Worm (Caenorhabditis elegans) whole organism, early embryonic: Measurements from ENCODE around the gene F55G11.1.

Experiments
- F13C5.2 ChIP-seq: sonication (generic microtip); optimal IDR thresholded peaks from 2 replicates; lab custom pipeline; 2017; ENCODE audit warnings: mild to moderate bottlenecking, missing genetic modification characterization, inconsistent platforms, missing compliant biosample characterization
- aly-1 ChIP-seq: sonication (generic microtip); optimal IDR thresholded peaks from 2 replicates; lab custom pipeline; 2016; ENCODE audit warnings: missing genetic modification characterization, missing compliant biosample characterization
- ama-1 ChIP-seq: fragments of 150-350 bp; optimal IDR thresholded peaks from 2 replicates; lab custom pipeline; 2014
- ceh-36 ChIP-seq: sonication (generic microtip); optimal IDR thresholded peaks from 2 replicates; lab custom pipeline; 2016; ENCODE audit warnings: missing genetic modification characterization, inconsistent platforms, missing compliant biosample characterization
- ets-7 ChIP-seq: sonication (generic microtip); optimal IDR thresholded peaks from 2 replicates; lab custom pipeline; 2016; ENCODE audit warnings: missing genotype, missing genetic modification characterization, missing compliant biosample characterization
- flt-1 ChIP-seq: fragments of 200-800 bp; sonication (Bioruptor generic); IDR thresholded peaks from 2 replicates; pipeline ENCODE4 v1.3.6; 2022; ENCODE audit warnings: missing genetic modification characterization, missing compliant biosample characterization
- hmbx-1 ChIP-seq: sonication (generic microtip); optimal IDR thresholded peaks from 2 replicates; lab custom pipeline; 2016; ENCODE audit warnings: mild to moderate bottlenecking, missing genetic modification characterization, missing compliant biosample characterization
- hnd-1 ChIP-seq: sonication (generic microtip); optimal IDR thresholded peaks from 2 replicates; lab custom pipeline; 2016; ENCODE audit warnings: missing genetic modification characterization, missing compliant biosample characterization
- pes-1 ChIP-seq: fragments of 200-800 bp; sonication (Bioruptor generic); IDR thresholded peaks from 2 replicates; pipeline ENCODE4 v1.3.6; 2022; ENCODE audit warnings: missing genetic modification reagents, missing genetic modification characterization, missing compliant biosample characterization
- scrt-1 ChIP-seq: fragments of 200-800 bp; sonication (Bioruptor generic); IDR thresholded peaks from 2 replicates; pipeline ENCODE4 v1.3.6; 2022; ENCODE audit warnings: missing genetic modification characterization, missing compliant biosample characterization
- sea-1 ChIP-seq: fragments of 200-800 bp; sonication (Bioruptor generic); conservative IDR thresholded peaks from 2 replicates; pipeline ENCODE4 v1.3.6; 2022; ENCODE audit warnings: missing genetic modification characterization, missing compliant biosample characterization
- tbx-37 ChIP-seq: fragments of 200-800 bp; sonication (Bioruptor generic); conservative IDR thresholded peaks from 2 replicates; pipeline ENCODE4 v1.3.6; 2022; ENCODE audit warnings: missing genetic modification reagents, missing genetic modification characterization, missing compliant biosample characterization
- tra-4 ChIP-seq: sonication (generic microtip); optimal IDR thresholded peaks from 2 replicates; lab custom pipeline; 2017; ENCODE audit warnings: missing genetic modification characterization, missing compliant biosample characterization

- no peak for TF ChIP-seq tra-4 (tag; lab: Kevin White, UChicago)
- TF ChIP-seq sea-1 (GFP tag; lab: Robert Waterston, UW), result no peak
- no peak for TF ChIP-seq F13C5.2 (tag; lab: Kevin White, UChicago)
- no peak for TF ChIP-seq ceh-36 (tag; lab: Kevin White, UChicago)
- no peak for TF ChIP-seq ama-1
- TF ChIP-seq scrt-1 (GFP tag; lab: Robert Waterston, UW), result no peak
- no peak for TF ChIP-seq hmbx-1
- TF ChIP-seq ets-7 (tag; lab: Kevin White, UChicago), result no peak
- no peak for TF ChIP-seq aly-1 (tag; lab: Kevin White, UChicago)
- no peak for TF ChIP-seq pes-1 (GFP tag; lab: Robert Waterston, UW)
- no peak for TF ChIP-seq hnd-1 (tag; lab: Kevin White, UChicago)
- TF ChIP-seq tbx-37 (GFP tag; lab: Robert Waterston, UW), result no peak
- TF ChIP-seq flt-1 (GFP tag; lab: Robert Waterston, UW), result no peak
These were observed 31.3 kb upstream of the F55G11.1 start for ce11 chrIV:12977650-12978049.
